Fruit fly (Drosophila melanogaster): Measurements from ENCODE around the gene Rpn7.
A peak's percentile ranks its signal among the peaks of the same experiment; 100 is the strongest.

Rpn7 gene

DNA sequence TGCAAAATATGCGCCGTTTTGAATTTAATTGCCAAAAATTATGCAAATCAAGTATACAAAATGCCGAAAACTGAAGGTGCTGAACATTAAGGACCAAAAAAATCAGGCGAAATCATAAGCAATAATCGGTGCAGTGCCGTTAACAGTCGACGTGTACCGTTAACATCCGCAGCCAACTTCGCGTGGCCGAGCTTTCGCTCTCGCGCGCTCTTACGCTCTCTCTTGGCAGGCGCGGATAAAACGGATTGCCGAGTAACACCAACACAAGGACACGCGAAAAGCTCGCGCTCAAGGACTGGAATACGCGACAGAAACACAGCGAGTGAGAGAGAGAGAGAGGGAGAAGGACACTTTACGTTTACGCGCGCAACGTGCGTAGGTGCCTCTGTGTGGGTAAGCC lies 8.2 kb upstream of the Rpn7 start:
- TF ChIP-seq CG12659 (GFP tag; optimal IDR thresholded peaks at IDR 0.05) (peak; percentile 3), Dref (GFP tag; IDR thresholded peaks at IDR 0.05) (0 out of 2 replicates have a peak, but pooled peaks have one; percentile 16), Fer3 (tag; optimal IDR thresholded peaks at IDR 0.05) (no peak), Trl (optimal IDR thresholded peaks at IDR 0.05) (peak; percentile 39 to 56), Trl (GFP tag; optimal IDR thresholded peaks at IDR 0.05) (no peak), cg (GFP tag; optimal IDR thresholded peaks at IDR 0.05) (peak; percentile 48), CG7987 (GFP tag; optimal IDR thresholded peaks at IDR 0.05) (no peak), ci (GFP tag; IDR thresholded peaks at IDR 0.05) (peak; percentile 18; the same call in 1 of the 3 replicates), pfk (GFP tag; optimal IDR thresholded peaks at IDR 0.05) (no peak), sna (GFP tag; IDR thresholded peaks at IDR 0.05; ENCODE audit: partially characterized antibody) (no peak), Med (GFP tag) (peak; percentile 26), CG17829 (tag; optimal IDR thresholded peaks at IDR 0.05) (no peak), CG6765 (GFP tag; optimal IDR thresholded peaks at IDR 0.05) (peak; percentile 18), Blimp-1 (GFP tag; optimal IDR thresholded peaks at IDR 0.05) (no peak), ewg (GFP tag; optimal IDR thresholded peaks at IDR 0.05) (peak; percentile 89), Ets97D (GFP tag; optimal IDR thresholded peaks at IDR 0.05) (peak; percentile 19), lilli (GFP tag; optimal IDR thresholded peaks at IDR 0.05) (no peak), CG1832 (GFP tag; optimal IDR thresholded peaks at IDR 0.05) (peak; percentile 35), inv (GFP tag; IDR thresholded peaks at IDR 0.05; ENCODE audit: partially characterized antibody) (no peak), klu (GFP tag; IDR thresholded peaks at IDR 0.05) (no peak), seq (GFP tag; IDR thresholded peaks at IDR 0.05) (no peak), Opbp (GFP tag; IDR thresholded peaks at IDR 0.05; ENCODE audit: partially characterized antibody) (peak; percentile 66), Oaz (GFP tag; IDR thresholded peaks at IDR 0.05) (0 out of 2 replicates have a peak, but pooled peaks have one; percentile 9), dmrt11E (tag; optimal IDR thresholded peaks at IDR 0.05) (no peak)

- TF ChIP-seq ash1 (GFP tag; optimal IDR thresholded peaks at IDR 0.05) = peak; percentile 50
- TF ChIP-seq Awh (GFP tag; IDR thresholded peaks at IDR 0.05) = peak; percentile 78; the same call in 1 of the 2 replicates
- peak; percentile 90 for TF ChIP-seq CG12071 (GFP tag; optimal IDR thresholded peaks at IDR 0.05)
- TF ChIP-seq knrl (GFP tag; IDR thresholded peaks at IDR 0.05; ENCODE audit: partially characterized antibody) = no peak
- peak; percentile 83 for TF ChIP-seq Abd-B (GFP tag; optimal IDR thresholded peaks at IDR 0.05)
- TF ChIP-seq CG13775 (GFP tag; optimal IDR thresholded peaks at IDR 0.05) = peak; percentile 75
- peak; percentile 78 for TF ChIP-seq CG10366 (GFP tag; IDR thresholded peaks at IDR 0.05)
- peak; percentile 69 for TF ChIP-seq NFAT (GFP tag; IDR thresholded peaks at IDR 0.05)
- TF ChIP-seq repo (GFP tag; optimal IDR thresholded peaks at IDR 0.05) = peak; percentile 72
- TF ChIP-seq CG6765 (GFP tag; optimal IDR thresholded peaks at IDR 0.05) = peak; percentile 82
- TF ChIP-seq CG2120 (GFP tag; optimal IDR thresholded peaks at IDR 0.05) = peak; percentile 95
- peak; percentile 10 for TF ChIP-seq CG15696 (tag; optimal IDR thresholded peaks at IDR 0.05)
- peak; percentile 88 for TF ChIP-seq CG1792 (GFP tag; optimal IDR thresholded peaks at IDR 0.05)
- no peak for TF ChIP-seq pita (GFP tag; optimal IDR thresholded peaks at IDR 0.05)
- no peak for TF ChIP-seq CG18262 (tag; optimal IDR thresholded peaks at IDR 0.05)
- TF ChIP-seq hb (GFP tag; IDR thresholded peaks at IDR 0.05; ENCODE audit: partially characterized antibody) = no peak
- TF ChIP-seq mam (GFP tag; optimal IDR thresholded peaks at IDR 0.05) = peak; percentile 93
- TF ChIP-seq CG13296 (GFP tag; optimal IDR thresholded peaks at IDR 0.05) = peak; percentile 91
- TF ChIP-seq trh (GFP tag; optimal IDR thresholded peaks at IDR 0.05) = peak; percentile 50
- peak; percentile 87 for TF ChIP-seq Side (GFP tag; optimal IDR thresholded peaks at IDR 0.05)
- peak; percentile 69 for TF ChIP-seq CG10267 (tag; optimal IDR thresholded peaks at IDR 0.05)
- peak; percentile 80 for TF ChIP-seq CG12391 (tag; optimal IDR thresholded peaks at IDR 0.05)
- TF ChIP-seq CG2129 (GFP tag; IDR thresholded peaks at IDR 0.05; ENCODE audit: partially characterized antibody) = no peak
- peak; percentile 83 for TF ChIP-seq Hsf (GFP tag; optimal IDR thresholded peaks at IDR 0.05)
- peak; percentile 57 for TF ChIP-seq CG11085 (GFP tag; IDR thresholded peaks at IDR 0.05)
- TF ChIP-seq CG11247 (GFP tag; IDR thresholded peaks at IDR 0.05) = peak; percentile 81
Observed at dm6 chr3R:22468829-22469487, 7.1 kb upstream of the Rpn7 start.
